Worm (Caenorhabditis elegans): Measurements from ENCODE around the gene srg-22.
A peak's percentile ranks its signal among the peaks of the same experiment; 100 is the strongest.

Gene srg-22

ce11 chrII:3076915-3077314 lies 16.3 kb downstream of the srg-22 start, which contains the start of gene Y25C1A.8 (continued):
- TF ChIP-seq snpc-1.1 (tag; optimal IDR thresholded peaks at IDR 0.05; ENCODE audit: insufficient read depth) (no peak), F22D6.2 (tag; optimal IDR thresholded peaks at IDR 0.05) (peak; percentile 70), zim-3 (tag; optimal IDR thresholded peaks at IDR 0.05) (peak; percentile 53), sea-2 (GFP tag; IDR thresholded peaks at IDR 0.05) (no peak), tbp1 (GFP tag; optimal IDR thresholded peaks at IDR 0.05) (peak; percentile 71), mel-28 (tag; optimal IDR thresholded peaks at IDR 0.05; ENCODE audit: borderline replicate concordance) (peak; percentile 58), lag-1 (GFP tag; IDR thresholded peaks at IDR 0.05) (no peak), cebp-2 (GFP tag; IDR thresholded peaks at IDR 0.05) (no peak), pha-4 (tag; optimal IDR thresholded peaks at IDR 0.05) (peak; percentile 24), nhr-120 (GFP tag; IDR thresholded peaks at IDR 0.05) (no peak), attf-6 (GFP tag; IDR thresholded peaks at IDR 0.05) (no peak), ZK185.1 (tag; optimal IDR thresholded peaks at IDR 0.05; ENCODE audit: poor library complexity, severe bottlenecking) (no peak), hlh-26 (GFP tag; conservative IDR thresholded peaks at IDR 0.05) (no peak), dpl-1 (GFP tag; optimal IDR thresholded peaks at IDR 0.05) (peak; percentile 37), Y95B8A.8 (GFP tag; IDR thresholded peaks at IDR 0.05) (no peak; the same call in none of the 2 replicates), rec-8 (tag; optimal IDR thresholded peaks at IDR 0.05) (no peak), ztf-28 (GFP tag; IDR thresholded peaks at IDR 0.05) (peak; percentile 56; the same call in 1 of the 2 replicates), atf-7 (tag; optimal IDR thresholded peaks at IDR 0.05) (peak; percentile 97), ztf-25 (GFP tag; IDR thresholded peaks at IDR 0.05) (no peak), lsy-27 (tag; optimal IDR thresholded peaks at IDR 0.05; ENCODE audit: borderline replicate concordance, insufficient read depth) (no peak), madf-8 (GFP tag; conservative IDR thresholded peaks at IDR 0.05) (peak; percentile 28; the same call in 1 of the 2 replicates), lin-35 (GFP tag; optimal IDR thresholded peaks at IDR 0.05) (peak; percentile 3 to 90 (median 71)), mcd-1 (GFP tag; IDR thresholded peaks at IDR 0.05) (peak; percentile 92), F39B2.1 (GFP tag; IDR thresholded peaks at IDR 0.05) (no peak), egl-44 (GFP tag; IDR thresholded peaks at IDR 0.05) (no peak), ets-4 (GFP tag; optimal IDR thresholded peaks at IDR 0.05) (peak; percentile 78), nhr-90 (tag; optimal IDR thresholded peaks at IDR 0.05) (no peak), gei-17 (GFP tag; optimal IDR thresholded peaks at IDR 0.05) (peak; percentile 74), Y53G8AR.9 (GFP tag; conservative IDR thresholded peaks at IDR 0.05) (peak; percentile 93), C06A6.2 (GFP tag; conservative IDR thresholded peaks at IDR 0.05) (peak; percentile 60; the same call in 1 of the 2 replicates), ekl-4 (GFP tag; IDR thresholded peaks at IDR 0.05) (peak; percentile 90; the same call in 1 of the 2 replicates), ztf-18 (tag; optimal IDR thresholded peaks at IDR 0.05) (peak; percentile 52), ceh-100 (GFP tag; IDR thresholded peaks at IDR 0.05) (peak; percentile 83), F57A8.1 (GFP tag; optimal IDR thresholded peaks at IDR 0.05) (no peak), him-1 (tag; optimal IDR thresholded peaks at IDR 0.05) (peak; percentile 30), B0261.1 (tag; optimal IDR thresholded peaks at IDR 0.05) (peak; percentile 36), unc-130 (GFP tag; optimal IDR thresholded peaks at IDR 0.05) (no peak), unc-62 (GFP tag; optimal IDR thresholded peaks at IDR 0.05) (no peak), dox-1 (GFP tag; IDR thresholded peaks at IDR 0.05) (no peak; the same call in 1 of the 2 replicates), nhr-80 (tag; optimal IDR thresholded peaks at IDR 0.05) (peak; percentile 41), egrh-3 (GFP tag; IDR thresholded peaks at IDR 0.05) (no peak), zfh-2 (GFP tag; conservative IDR thresholded peaks at IDR 0.05) (peak; percentile 86), ztf-6 (GFP tag; IDR thresholded peaks at IDR 0.05) (no peak), hmg-1.2 (GFP tag; IDR thresholded peaks at IDR 0.05) (peak; percentile 75), ztf-26 (tag; optimal IDR thresholded peaks at IDR 0.05) (peak; percentile 83), rpc-1 (optimal IDR thresholded peaks at IDR 0.05) (peak; percentile 24), rpc-1 (tag; optimal IDR thresholded peaks at IDR 0.05) (no peak), F57C9.4 (tag; optimal IDR thresholded peaks at IDR 0.05) (peak; percentile 67), nfyb-1 (GFP tag; IDR thresholded peaks at IDR 0.05) (peak; percentile 94)
